Fruit fly (Drosophila melanogaster): ENCODE measurements around the gene CG8661.

CG8661 gene

dm6 chrX:17298900-17299836 lies 14.9 kb upstream of the CG8661 start:
- peak; percentile 82 for TF ChIP-seq CG17801 (GFP tag; optimal IDR thresholded peaks at IDR 0.05; ENCODE audit: partially characterized antibody)

- no peak for TF ChIP-seq CG17801 (GFP tag; optimal IDR thresholded peaks at IDR 0.05; ENCODE audit: partially characterized antibody)
These were observed 13.8 kb upstream of the CG8661 start for dm6 chrX:17297924-17298591.

DNA sequence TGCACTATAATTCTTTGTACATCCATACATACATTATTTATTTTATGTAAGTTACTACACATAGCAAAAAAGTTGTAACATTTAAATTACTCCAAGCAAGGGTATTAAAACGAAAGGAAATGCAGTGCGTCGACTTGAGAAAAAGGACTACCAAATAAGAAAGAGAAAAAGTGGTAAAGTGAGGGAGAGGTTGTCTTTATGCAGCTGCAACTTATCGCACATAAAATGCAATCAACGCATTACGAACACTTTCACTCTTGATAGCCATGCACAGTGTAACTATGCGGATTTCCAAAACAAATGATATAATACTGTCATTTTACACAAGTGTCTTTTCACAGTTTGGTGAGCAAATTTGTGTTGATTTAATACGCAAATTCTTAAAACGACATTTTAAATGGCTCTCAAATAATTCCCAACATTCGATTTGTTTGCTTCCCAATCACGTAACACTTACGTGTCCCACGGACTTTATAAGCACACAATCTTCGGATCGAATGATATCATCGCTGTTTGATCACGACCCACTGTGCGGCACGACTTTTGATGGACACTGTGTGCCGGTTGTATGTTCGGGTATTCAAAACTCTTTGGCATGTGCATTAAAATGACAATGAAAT lies 12.9 kb upstream of the CG8661 start:
- peak; percentile 68 for TF ChIP-seq CG17801 (GFP tag; optimal IDR thresholded peaks at IDR 0.05; ENCODE audit: partially characterized antibody)

DNA sequence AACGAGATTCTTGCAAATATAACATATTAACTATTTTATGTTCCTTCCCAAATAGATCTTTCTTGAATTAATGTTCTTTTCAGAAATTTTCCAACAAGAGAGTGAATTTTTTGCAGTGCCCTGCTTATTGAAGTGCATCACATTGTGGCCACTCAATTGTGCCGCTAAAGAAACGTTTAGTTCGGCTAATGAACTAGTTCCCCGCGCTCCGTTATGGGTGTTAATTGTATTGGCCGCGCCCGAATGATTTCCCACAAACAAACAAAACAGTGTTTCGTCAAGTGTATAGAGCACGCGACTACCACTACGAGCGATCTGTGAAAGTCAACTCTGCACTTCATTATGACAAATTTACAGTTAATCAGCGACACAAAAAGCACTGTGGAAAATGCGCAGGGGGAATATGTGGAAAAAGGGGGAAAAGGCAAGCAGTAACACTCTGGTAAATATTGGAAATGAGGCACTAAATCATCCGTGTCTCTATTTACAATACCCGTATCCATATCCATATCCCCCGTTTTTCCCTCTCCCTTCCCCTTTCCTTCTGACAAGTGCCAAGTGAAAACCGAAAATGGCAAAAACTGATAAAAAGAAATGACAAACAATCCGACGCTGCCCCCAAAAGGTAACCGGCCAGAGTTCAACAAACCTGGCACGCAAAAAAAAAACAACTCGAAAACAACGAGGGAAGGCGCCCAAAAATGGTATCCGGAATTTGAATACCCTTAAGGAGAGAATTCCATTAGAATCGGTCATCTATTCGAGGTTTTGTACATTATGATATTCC lies 12.2 kb upstream of the CG8661 start:
- no peak for TF ChIP-seq CG17801 (GFP tag; optimal IDR thresholded peaks at IDR 0.05; ENCODE audit: partially characterized antibody)

dm6 chrX:17294979-17295378 lies 10.7 kb upstream of the CG8661 start:
- no peak for TF ChIP-seq CG17801 (GFP tag; optimal IDR thresholded peaks at IDR 0.05; ENCODE audit: partially characterized antibody)

dm6 chrX:17294169-17294833 lies 10.0 kb upstream of the CG8661 start:
- TF ChIP-seq CG17801 (GFP tag; optimal IDR thresholded peaks at IDR 0.05; ENCODE audit: partially characterized antibody): no peak

dm6 chrX:17293385-17293784 lies 9.1 kb upstream of the CG8661 start:
- peak; percentile 80 for TF ChIP-seq CG17801 (GFP tag; optimal IDR thresholded peaks at IDR 0.05; ENCODE audit: partially characterized antibody)

- peak; percentile 96 for TF ChIP-seq CG17801 (GFP tag; optimal IDR thresholded peaks at IDR 0.05; ENCODE audit: partially characterized antibody)
These were observed 7.9 kb upstream of the CG8661 start for dm6 chrX:17292050-17292730.

- no peak for TF ChIP-seq CG17801 (GFP tag; optimal IDR thresholded peaks at IDR 0.05; ENCODE audit: partially characterized antibody)
These were observed 6.7 kb upstream of the CG8661 start for dm6 chrX:17290960-17291432.

DNA sequence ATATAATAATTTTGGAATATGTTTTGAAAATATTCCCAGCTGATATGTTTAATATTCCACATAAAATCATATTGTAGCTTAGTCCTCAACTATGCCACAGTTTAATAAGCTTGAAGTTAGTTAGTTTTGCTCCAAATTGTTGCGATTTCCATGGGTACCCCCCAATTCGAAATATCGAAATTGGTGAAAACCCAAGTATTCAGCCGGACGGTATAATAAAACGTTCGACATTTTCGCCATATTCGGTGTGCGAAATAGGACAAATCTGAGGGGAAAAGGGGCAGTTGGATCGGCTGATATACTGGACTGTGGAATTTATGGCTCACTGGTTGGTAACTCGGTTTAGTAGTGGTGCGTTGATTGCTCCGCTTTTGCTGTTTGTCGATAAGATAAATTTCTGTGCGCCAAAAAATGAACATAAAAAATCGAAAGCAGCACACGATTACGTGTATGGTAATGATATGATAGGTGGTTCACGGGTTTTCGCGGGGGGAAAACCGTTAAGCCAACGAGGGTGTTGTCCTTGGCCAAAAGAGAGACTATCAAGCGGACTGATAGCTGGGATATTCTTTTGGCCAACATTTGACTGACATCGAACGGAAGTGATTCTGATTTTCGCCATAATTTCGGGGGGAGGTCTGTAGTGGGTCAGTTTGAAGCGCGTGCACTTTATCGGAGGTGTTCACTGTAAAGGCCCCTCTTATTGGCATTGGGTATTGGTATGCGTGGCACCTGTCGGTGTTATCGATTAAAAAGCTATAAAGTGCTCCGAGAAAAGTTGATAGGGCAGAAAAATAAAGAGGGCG lies 6.1 kb upstream of the CG8661 start:
- no peak for TF ChIP-seq CG17801 (GFP tag; optimal IDR thresholded peaks at IDR 0.05; ENCODE audit: partially characterized antibody)

dm6 chrX:17289225-17289624 lies 4.9 kb upstream of the CG8661 start:
- TF ChIP-seq CG17801 (GFP tag; optimal IDR thresholded peaks at IDR 0.05; ENCODE audit: partially characterized antibody): no peak

DNA sequence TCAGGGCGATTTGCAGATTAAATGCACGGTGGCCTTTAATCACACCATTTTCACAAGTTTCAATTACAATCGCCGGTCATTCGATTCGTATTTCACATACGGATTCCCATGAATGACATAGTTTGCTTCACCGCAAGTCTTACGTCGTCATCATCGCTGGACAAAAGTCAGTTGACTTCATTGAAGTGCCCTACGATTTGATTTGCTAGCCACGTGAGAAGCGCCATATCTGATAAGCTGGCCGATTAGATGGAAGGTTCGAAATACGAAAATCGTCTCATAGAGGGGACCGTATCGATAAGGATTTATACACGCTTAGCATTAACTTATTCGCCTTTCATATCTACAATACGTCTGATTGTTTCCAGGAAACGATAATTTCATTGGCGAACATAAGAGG lies 769 bp upstream of the CG8661 start:
- no peak for TF ChIP-seq CG17801 (GFP tag; optimal IDR thresholded peaks at IDR 0.05; ENCODE audit: partially characterized antibody)

DNA sequence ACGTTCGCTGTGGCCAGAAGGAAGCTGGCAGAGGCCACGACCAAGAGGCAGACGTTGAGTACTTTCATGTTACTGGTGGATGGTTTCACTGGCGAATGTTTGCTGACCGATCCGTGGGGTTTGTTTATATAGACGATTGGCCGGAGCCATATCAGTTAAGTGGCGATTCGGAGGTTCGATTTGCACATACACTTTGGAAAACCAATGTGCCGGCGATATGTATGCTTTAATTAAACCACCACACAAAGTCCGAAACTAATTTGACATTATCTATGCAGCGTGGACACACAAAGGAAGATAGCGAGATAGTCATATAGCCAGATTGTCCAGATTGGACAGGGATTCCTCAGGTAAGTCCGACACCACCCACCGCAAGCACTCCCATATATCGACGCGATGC lies 1.7 kb downstream of the CG8661 start, which contains the start of gene CG8664:
CG8664 (minus strand) TSS at position 101 of the 400 bp plus-strand sequence.
- no peak for TF ChIP-seq CG17801 (GFP tag; optimal IDR thresholded peaks at IDR 0.05; ENCODE audit: partially characterized antibody)

All from ovary, adult (tissue).